Fruit fly (Drosophila melanogaster): ENCODE data around the gene CRAT.

- no peak for TF ChIP-seq Pif1B (GFP tag; optimal IDR thresholded peaks at IDR 0.05)
- no peak for TF ChIP-seq EcR (GFP tag; optimal IDR thresholded peaks at IDR 0.05)
- TF ChIP-seq CG4496 (GFP tag; IDR thresholded peaks at IDR 0.05) = no peak
- TF ChIP-seq CG34367 (tag; optimal IDR thresholded peaks at IDR 0.05) = no peak
- TF ChIP-seq CG8301 (tag; optimal IDR thresholded peaks at IDR 0.05) = no peak
- no peak for TF ChIP-seq CG10348 (GFP tag; IDR thresholded peaks at IDR 0.05)
- TF ChIP-seq CG17806 (tag; optimal IDR thresholded peaks at IDR 0.05) = no peak
Measured at dm6 chr3R:6329774-6330298, 46.0 kb downstream of the CRAT start, which contains the start of gene Osi18.
